Worm (Caenorhabditis elegans) whole organism, L1 larva: Measurements from ENCODE around the gene spe-39.

Experiments
- aly-2 ChIP-seq: fragments of 150-350 bp; optimal IDR thresholded peaks from 2 replicates; lab custom pipeline; 2014; ENCODE audit warnings: missing biosample characterization, missing genetic modification characterization
- dsc-1 ChIP-seq: sonication (generic microtip); optimal IDR thresholded peaks from 2 replicates; lab custom pipeline; 2016; ENCODE audit warnings: mild to moderate bottlenecking, missing genetic modification characterization, missing compliant biosample characterization
- elt-3 ChIP-seq, 6 experiments: fragments of 150-350 bp in 1 of 6; sonication (generic microtip); optimal IDR thresholded peaks; 2 replicates each; lab custom pipeline; 2017 to 2018; ENCODE audit warnings: missing biosample characterization in 6 of 6, missing genetic modification characterization in 6 of 6, inconsistent platforms in 1 of 6
- mep-1 ChIP-seq: fragments of 150-350 bp; optimal IDR thresholded peaks from 2 replicates; lab custom pipeline; 2014; ENCODE audit warnings: missing biosample characterization, missing genetic modification characterization
- nhr-20 ChIP-seq: sonication (generic microtip); optimal IDR thresholded peaks from 2 replicates; lab custom pipeline; 2016; ENCODE audit warnings: mild to moderate bottlenecking, missing genetic modification characterization, missing compliant biosample characterization
- nhr-237 ChIP-seq: fragments of 150-350 bp; optimal IDR thresholded peaks from 2 replicates; lab custom pipeline; 2014; ENCODE audit warnings: missing biosample characterization, missing genetic modification characterization
- skn-1 ChIP-seq: fragments of 150-350 bp; optimal IDR thresholded peaks from 2 replicates; lab custom pipeline; 2014; ENCODE audit warnings: missing biosample characterization, missing genetic modification characterization

DNA sequence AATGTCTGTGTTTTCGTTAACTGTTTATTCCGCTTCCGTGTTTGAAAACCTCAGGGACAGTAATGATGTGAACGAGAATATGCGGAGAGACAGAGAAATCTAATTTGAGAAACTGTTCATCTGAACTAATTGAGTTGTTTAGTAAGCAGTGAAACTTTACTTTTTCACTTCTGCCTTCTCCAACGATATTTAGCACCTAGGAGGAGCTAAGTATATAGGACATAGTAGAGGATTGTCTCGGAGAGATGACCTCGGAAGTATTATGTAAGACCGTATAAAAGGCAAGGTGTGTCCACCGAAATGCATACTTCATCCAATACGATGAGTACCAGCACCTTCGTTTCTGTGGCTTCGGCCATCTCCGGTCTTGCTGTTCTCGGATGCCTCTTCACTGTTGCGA is 44.2 kb downstream of the spe-39 start, which contains the start of gene col-141:
- TF ChIP-seq skn-1 (tag; lab: Kevin White, UChicago): no peak
- TF ChIP-seq nhr-20: no peak
- no peak for TF ChIP-seq dsc-1 (tag; lab: Kevin White, UChicago)
- TF ChIP-seq mep-1 (tag; lab: Kevin White, UChicago): no peak
- TF ChIP-seq aly-2 (tag; lab: Kevin White, UChicago): no peak
- no peak for TF ChIP-seq elt-3 (tag; optimal IDR thresholded peaks at IDR 0.05; lab: Kevin White, UChicago)
- TF ChIP-seq nhr-237: no peak
